Fruit fly (Drosophila melanogaster): Measurements from ENCODE around the gene Men-b.
A peak's percentile ranks its signal among the peaks of the same experiment; 100 is the strongest.

Men-b gene

dm6 chr3R:27148812-27149769 is 2.4 kb upstream of the Men-b start (continued):
- TF ChIP-seq CG10565 (GFP tag; optimal IDR thresholded peaks at IDR 0.05) (no peak), amos (GFP tag; IDR thresholded peaks at IDR 0.05; ENCODE audit: partially characterized antibody) (no peak), pfk (GFP tag; optimal IDR thresholded peaks at IDR 0.05) (no peak), CkIIα-i1 (GFP tag; IDR thresholded peaks at IDR 0.05) (no peak), ken (GFP tag; IDR thresholded peaks at IDR 0.05) (no peak), CG30431 (GFP tag; optimal IDR thresholded peaks at IDR 0.05) (no peak), HLHmδ (GFP tag; optimal IDR thresholded peaks at IDR 0.05) (no peak), CG8765 (GFP tag; IDR thresholded peaks at IDR 0.05) (no peak), fd102C (GFP tag; optimal IDR thresholded peaks at IDR 0.05) (no peak), CG14441 (GFP tag; IDR thresholded peaks at IDR 0.05) (no peak), CG4404 (GFP tag; IDR thresholded peaks at IDR 0.05) (no peak), twi (tag; optimal IDR thresholded peaks at IDR 0.05) (peak; percentile 85), Deaf1 (tag; optimal IDR thresholded peaks at IDR 0.05) (no peak), oc (tag; optimal IDR thresholded peaks at IDR 0.05) (no peak), esg (GFP tag; conservative IDR thresholded peaks at IDR 0.05) (no peak), Bteb2 (GFP tag; optimal IDR thresholded peaks at IDR 0.05) (no peak), bab2 (GFP tag; optimal IDR thresholded peaks at IDR 0.05) (no peak), D19B (GFP tag; optimal IDR thresholded peaks at IDR 0.05) (no peak), Blimp-1 (GFP tag; optimal IDR thresholded peaks at IDR 0.05) (peak; percentile 11), CG13296 (GFP tag; optimal IDR thresholded peaks at IDR 0.05) (no peak), sisA (GFP tag; IDR thresholded peaks at IDR 0.05) (no peak), NC2α (GFP tag; optimal IDR thresholded peaks at IDR 0.05) (no peak), GATAe (GFP tag; conservative IDR thresholded peaks at IDR 0.05) (no peak), peb (GFP tag; IDR thresholded peaks at IDR 0.05) (no peak), CG2116 (GFP tag; optimal IDR thresholded peaks at IDR 0.05) (no peak), CG9727 (GFP tag; optimal IDR thresholded peaks at IDR 0.05) (no peak), CG5953 (GFP tag; IDR thresholded peaks at IDR 0.05) (no peak), CG13287 (GFP tag; IDR thresholded peaks at IDR 0.05; ENCODE audit: partially characterized antibody) (no peak), CG2712 (tag; optimal IDR thresholded peaks at IDR 0.05) (peak; percentile 17), trh (GFP tag; optimal IDR thresholded peaks at IDR 0.05) (no peak), lilli (GFP tag; optimal IDR thresholded peaks at IDR 0.05) (no peak), CG16813 (GFP tag; IDR thresholded peaks at IDR 0.05; ENCODE audit: partially characterized antibody) (no peak), ase (GFP tag; IDR thresholded peaks at IDR 0.05) (no peak), CG2875 (GFP tag; optimal IDR thresholded peaks at IDR 0.05) (no peak), vvl (GFP tag; IDR thresholded peaks at IDR 0.05) (no peak), mld (GFP tag; IDR thresholded peaks at IDR 0.05; ENCODE audit: partially characterized antibody) (no peak), so (GFP tag; IDR thresholded peaks at IDR 0.05) (no peak), CG3407 (GFP tag; optimal IDR thresholded peaks at IDR 0.05) (no peak), CG15073 (GFP tag; optimal IDR thresholded peaks at IDR 0.05) (no peak), Sox102F (GFP tag; optimal IDR thresholded peaks at IDR 0.05) (peak; percentile 28), CG3163 (GFP tag; optimal IDR thresholded peaks at IDR 0.05) (no peak), NC2β (GFP tag; optimal IDR thresholded peaks at IDR 0.05) (no peak), fu2 (GFP tag; optimal IDR thresholded peaks at IDR 0.05) (no peak), CG6791 (GFP tag; IDR thresholded peaks at IDR 0.05; ENCODE audit: partially characterized antibody) (no peak), lov (optimal IDR thresholded peaks at IDR 0.05) (no peak), lov (GFP tag; IDR thresholded peaks at IDR 0.05) (no peak), CG31388 (GFP tag; optimal IDR thresholded peaks at IDR 0.05) (no peak), Xbp1 (GFP tag; optimal IDR thresholded peaks at IDR 0.05) (peak; percentile 27), Stat92E (GFP tag; optimal IDR thresholded peaks at IDR 0.05) (no peak), Sin3A (optimal IDR thresholded peaks at IDR 0.05) (no peak)

Measured in whole organism, embryonic.